Worm (Caenorhabditis elegans): ENCODE data around the gene usp-33.

DNA sequence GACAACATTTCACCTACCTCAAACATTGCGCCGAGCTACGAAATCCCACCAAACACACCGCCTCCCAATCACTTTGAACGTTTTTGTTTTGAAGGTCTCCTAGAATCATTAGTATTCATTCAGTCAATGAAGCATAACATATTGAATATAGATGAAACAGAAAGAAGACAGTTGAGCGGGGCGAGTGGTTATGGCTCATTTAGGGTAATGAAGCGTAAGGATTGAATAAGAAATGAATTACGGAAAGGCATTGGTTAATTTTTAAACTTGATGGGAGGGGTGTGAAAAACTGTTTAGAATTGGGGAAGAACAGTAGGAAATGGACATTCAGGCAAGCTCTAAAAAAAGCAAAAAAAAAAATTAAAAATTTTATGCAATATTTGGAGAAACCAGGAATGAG, 33.3 kb upstream of the usp-33 start, which contains the start of gene lron-3:
- TF ChIP-seq elt-3 (tag; optimal IDR thresholded peaks at IDR 0.05): no peak
- no peak for TF ChIP-seq lin-39 (tag; optimal IDR thresholded peaks at IDR 0.05)
- no peak for TF ChIP-seq unc-62 (GFP tag; optimal IDR thresholded peaks at IDR 0.05)
- TF ChIP-seq Y55F3AM.14 (GFP tag; optimal IDR thresholded peaks at IDR 0.05): no peak
- no peak for TF ChIP-seq aly-2 (tag; optimal IDR thresholded peaks at IDR 0.05)
- TF ChIP-seq ama-1 (optimal IDR thresholded peaks at IDR 0.05): no peak
